Fruit fly (Drosophila melanogaster) whole organism, prepupa: ENCODE measurements around the gene CG31406.

Source experiments
- CG10669 ChIP-seq: fragments of 200-800 bp; sonication (Bioruptor generic); optimal IDR thresholded peaks from 3 replicates; lab custom pipeline; 2018; ENCODE audit warnings: missing biosample characterization, mild to moderate bottlenecking, missing genetic modification characterization, moderate library complexity
- CG11294 ChIP-seq: fragments of 200-800 bp; sonication (Bioruptor generic); IDR thresholded peaks from 2 replicates; pipeline ENCODE4 v1.3.6; 2022; ENCODE audit warnings: missing biosample characterization, missing genetic modification characterization
- CG15336 ChIP-seq: fragments of 200-800 bp; sonication (Bioruptor generic); IDR thresholded peaks from 2 replicates; pipeline ENCODE4 v1.3.6; 2022; ENCODE audit warnings: missing biosample characterization, missing genetic modification characterization
- CG1621 ChIP-seq: fragments of 200-800 bp; sonication (Bioruptor generic); optimal IDR thresholded peaks from 3 replicates; lab custom pipeline; 2018; ENCODE audit warnings: missing biosample characterization, mild to moderate bottlenecking, missing genetic modification characterization
- CG16779 ChIP-seq: fragments of 200-800 bp; sonication (Bioruptor generic); optimal IDR thresholded peaks from 3 replicates; lab custom pipeline; 2017; ENCODE audit warnings: missing biosample characterization, mild to moderate bottlenecking, missing genetic modification characterization
- CG31627 ChIP-seq: fragments of 200-800 bp; sonication (Bioruptor generic); optimal IDR thresholded peaks from 3 replicates; lab custom pipeline; 2016; ENCODE audit warnings: missing biosample characterization, missing genetic modification characterization
- CG34406 ChIP-seq: fragments of 200-800 bp; sonication (Bioruptor generic); optimal IDR thresholded peaks from 3 replicates; lab custom pipeline; 2016; ENCODE audit warnings: missing biosample characterization, missing genetic modification characterization
- CG3919 ChIP-seq: fragments of 200-800 bp; sonication (Bioruptor generic); optimal IDR thresholded peaks from 3 replicates; lab custom pipeline; 2016; ENCODE audit warnings: missing biosample characterization, missing genetic modification characterization
- CG6163 ChIP-seq: fragments of 200-800 bp; sonication (Bioruptor generic); IDR thresholded peaks from 3 replicates; pipeline ENCODE4 v1.3.6; 2022; ENCODE audit warnings: missing biosample characterization, missing genetic modification characterization
- CG6276 ChIP-seq: fragments of 200-800 bp; sonication (Bioruptor generic); optimal IDR thresholded peaks from 2 replicates; lab custom pipeline; 2017; ENCODE audit warnings: missing biosample characterization, mild to moderate bottlenecking, missing genetic modification characterization
- CG6808 ChIP-seq: fragments of 200-800 bp; sonication (Bioruptor generic); optimal IDR thresholded peaks from 3 replicates; lab custom pipeline; 2017; ENCODE audit warnings: missing biosample characterization, missing genetic modification characterization, mild to moderate bottlenecking, moderate library complexity, missing genetic modification reagents
- CG6854 ChIP-seq: fragments of 200-800 bp; sonication (Bioruptor generic); optimal IDR thresholded peaks from 2 replicates; lab custom pipeline; 2017; ENCODE audit warnings: missing biosample characterization, mild to moderate bottlenecking, missing genetic modification characterization
- CG8119 ChIP-seq: fragments of 200-800 bp; sonication (Bioruptor generic); IDR thresholded peaks from 3 replicates; pipeline ENCODE4 v1.3.6; 2022; ENCODE audit warnings: missing biosample characterization, missing genetic modification characterization
- CG8632 ChIP-seq: fragments of 200-800 bp; sonication (Bioruptor generic); optimal IDR thresholded peaks from 3 replicates; lab custom pipeline; 2016; ENCODE audit warnings: missing biosample characterization, missing genetic modification characterization
- Eip78C ChIP-seq: fragments of 200-800 bp; sonication (Bioruptor generic); peaks from one replicate; lab custom pipeline; 2016; ENCODE audit warnings: missing biosample characterization, missing genetic modification characterization
- Eip93F ChIP-seq: fragments of 200-800 bp; sonication (Bioruptor generic); optimal IDR thresholded peaks from 2 replicates; lab custom pipeline; 2016; ENCODE audit warnings: missing biosample characterization, mild to moderate bottlenecking, missing genetic modification characterization
- Ets96B ChIP-seq: fragments of 200-800 bp; optimal IDR thresholded peaks from 2 replicates; lab custom pipeline; 2019; ENCODE audit warnings: missing biosample characterization, mild to moderate bottlenecking, missing genetic modification characterization, moderate library complexity
- Gug ChIP-seq: fragments of 200-800 bp; sonication (Bioruptor generic); IDR thresholded peaks from 2 replicates; pipeline ENCODE4 v1.3.6; 2022; ENCODE audit warnings: missing biosample characterization, missing genetic modification characterization
- Lpt ChIP-seq: fragments of 200-800 bp; sonication (Bioruptor generic); optimal IDR thresholded peaks from 3 replicates; lab custom pipeline; 2016; ENCODE audit warnings: missing biosample characterization, missing genetic modification characterization
- OdsH ChIP-seq: fragments of 200-800 bp; sonication (Bioruptor generic); optimal IDR thresholded peaks from 3 replicates; lab custom pipeline; 2016; ENCODE audit warnings: missing biosample characterization, missing genetic modification characterization
- Sox102F ChIP-seq: fragments of 200-800 bp; sonication (Bioruptor generic); optimal IDR thresholded peaks from 2 replicates; lab custom pipeline; 2016; ENCODE audit warnings: missing biosample characterization, mild to moderate bottlenecking, missing genetic modification characterization
- Sox14 ChIP-seq: fragments of 200-800 bp; sonication (Bioruptor generic); optimal IDR thresholded peaks from 3 replicates; lab custom pipeline; 2016; ENCODE audit warnings: missing biosample characterization, missing genetic modification characterization
- achi ChIP-seq: fragments of 200-800 bp; sonication (Bioruptor generic); optimal IDR thresholded peaks from 3 replicates; lab custom pipeline; 2016; ENCODE audit warnings: missing biosample characterization, missing genetic modification characterization
- dsx ChIP-seq: fragments of 200-800 bp; optimal IDR thresholded peaks from 3 replicates; lab custom pipeline; 2019; ENCODE audit warnings: missing biosample characterization, mild to moderate bottlenecking, missing genetic modification characterization, moderate library complexity; ENCODE audit not compliant: poor library complexity, severe bottlenecking
- eg ChIP-seq: fragments of 200-800 bp; sonication (Bioruptor generic); IDR thresholded peaks from 3 replicates; pipeline ENCODE4 v1.3.6; 2022; ENCODE audit warnings: missing biosample characterization, missing genetic modification characterization
- esn ChIP-seq: fragments of 200-800 bp; sonication (Bioruptor generic); optimal IDR thresholded peaks from 2 replicates; lab custom pipeline; 2016; ENCODE audit warnings: missing biosample characterization, mild to moderate bottlenecking, missing genetic modification characterization, moderate library complexity
- lz ChIP-seq: fragments of 200-800 bp; sonication (Bioruptor generic); optimal IDR thresholded peaks from 3 replicates; lab custom pipeline; 2016; ENCODE audit warnings: missing biosample characterization, missing genetic modification characterization
- net ChIP-seq: fragments of 200-800 bp; sonication (Bioruptor generic); optimal IDR thresholded peaks from 3 replicates; lab custom pipeline; 2016; ENCODE audit warnings: missing biosample characterization, missing genetic modification characterization
- pdm3 ChIP-seq: fragments of 200-800 bp; sonication (Bioruptor generic); optimal IDR thresholded peaks from 3 replicates; lab custom pipeline; 2016; ENCODE audit warnings: missing biosample characterization, missing genetic modification characterization
- salr ChIP-seq, 2 experiments: fragments of 200-800 bp; sonication (Bioruptor generic); optimal IDR thresholded peaks; 3 replicates each; lab custom pipeline; 2016 to 2018; ENCODE audit warnings: missing biosample characterization in 2 of 2, missing genetic modification characterization in 2 of 2, mild to moderate bottlenecking in 1 of 2
- spab ChIP-seq: fragments of 200-800 bp; sonication (Bioruptor generic); optimal IDR thresholded peaks from 2 replicates; lab custom pipeline; 2017; ENCODE audit warnings: missing biosample characterization, mild to moderate bottlenecking, missing genetic modification characterization, missing genetic modification reagents
- ss ChIP-seq, 2 experiments: fragments of 200-800 bp; sonication (Bioruptor generic); optimal IDR thresholded peaks; 2 replicates in 1 of 2; 3 replicates in 1 of 2; lab custom pipeline; 2017 to 2018; ENCODE audit warnings: mild to moderate bottlenecking in 2 of 2, missing biosample characterization in 2 of 2, missing genetic modification characterization in 2 of 2, moderate library complexity in 1 of 2
- svp ChIP-seq: fragments of 200-800 bp; sonication (Bioruptor generic); peaks from one replicate; lab custom pipeline; 2016; ENCODE audit warnings: missing biosample characterization, missing genetic modification characterization
- vri ChIP-seq: fragments of 200-800 bp; sonication (Bioruptor generic); optimal IDR thresholded peaks from 3 replicates; lab custom pipeline; 2016; ENCODE audit warnings: missing biosample characterization, mild to moderate bottlenecking, missing genetic modification characterization

CG31406 gene

dm6 chr3R:10390914-10391377 lies 42.4 kb downstream of the CG31406 start (continued):
- TF ChIP-seq lz (GFP tag; lab: Kevin White, UChicago) (no peak), Sox102F (GFP tag; lab: Kevin White, UChicago) (peak; percentile 16), Lpt (GFP tag; lab: Kevin White, UChicago) (no peak), CG34406 (GFP tag; lab: Kevin White, UChicago) (no peak), net (peak; percentile 31), CG16779 (tag; lab: Kevin White, UChicago) (peak; percentile 19), CG1621 (tag; lab: Kevin White, UChicago) (no peak), vri (GFP tag; lab: Kevin White, UChicago) (peak; percentile 84), eg (no peak), OdsH (GFP tag; lab: Kevin White, UChicago) (peak; percentile 2), Ets96B (tag; lab: Kevin White, UChicago) (no peak), CG3919 (GFP tag; lab: Kevin White, UChicago) (peak; percentile 24), ss (GFP tag; optimal IDR thresholded peaks at IDR 0.05; lab: Kevin White, UChicago) (peak; percentile 53 to 59), CG6854 (peak; percentile 13), CG6276 (GFP tag; lab: Kevin White, UChicago) (no peak), Sox14 (GFP tag; lab: Kevin White, UChicago) (no peak), CG8119 (no peak), dsx (GFP tag; lab: Kevin White, UChicago) (no peak), CG6808 (peak; percentile 37), CG31627 (GFP tag; lab: Kevin White, UChicago) (no peak), svp (peak; percentile 85), Eip93F (GFP tag; lab: Kevin White, UChicago) (peak; percentile 54), CG8632 (GFP tag; lab: Kevin White, UChicago) (peak; percentile 8), achi (GFP tag; lab: Kevin White, UChicago) (peak; percentile 10), pdm3 (GFP tag; lab: Kevin White, UChicago) (no peak), Gug (GFP tag; lab: Robert Waterston, UW) (no peak), CG6163 (GFP tag; lab: Robert Waterston, UW) (no peak), CG11294 (GFP tag; lab: Robert Waterston, UW) (no peak), spab (GFP tag; lab: Kevin White, UChicago) (peak; percentile 13), salr (GFP tag; optimal IDR thresholded peaks at IDR 0.05; lab: Kevin White, UChicago) (no peak)

DNA sequence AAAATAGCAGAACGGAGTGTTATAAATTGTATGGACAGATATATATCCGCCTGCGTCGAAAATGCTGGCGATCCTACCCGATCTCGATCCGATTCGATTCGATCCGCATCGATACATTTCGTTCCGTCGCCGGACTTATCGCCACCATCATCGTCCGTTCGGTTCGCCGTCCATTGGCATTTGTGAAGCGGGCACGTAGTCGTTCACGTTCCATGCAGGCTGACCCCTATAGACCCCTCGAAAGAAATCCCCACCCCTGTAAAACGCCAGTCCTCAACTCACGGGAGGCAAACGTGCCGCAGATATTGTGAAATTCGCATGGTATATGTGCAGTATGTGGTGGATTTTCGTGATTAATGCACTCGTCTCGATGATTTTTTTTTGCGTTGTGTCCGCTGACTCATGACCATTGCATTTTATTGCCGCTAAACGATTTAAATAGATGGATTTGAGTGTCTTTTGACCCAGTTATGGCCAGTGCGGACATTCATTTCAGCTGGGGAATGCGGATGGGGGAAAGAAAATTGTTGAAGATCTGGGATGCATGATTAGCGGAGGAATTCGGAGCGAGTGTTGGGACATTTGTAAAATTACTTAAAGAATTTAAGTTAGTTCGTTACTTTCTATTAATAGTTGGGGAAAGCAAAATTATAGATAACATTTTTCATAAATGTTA lies 43.4 kb downstream of the CG31406 start:
- TF ChIP-seq CG8632 (GFP tag; lab: Kevin White, UChicago) = no peak
- TF ChIP-seq CG3919 (GFP tag; lab: Kevin White, UChicago) = no peak
- no peak for TF ChIP-seq CG6163 (GFP tag; lab: Robert Waterston, UW)
- no peak for TF ChIP-seq CG10669 (GFP tag; lab: Kevin White, UChicago)
- no peak for TF ChIP-seq lz (GFP tag; lab: Kevin White, UChicago)
- no peak for TF ChIP-seq OdsH (GFP tag; lab: Kevin White, UChicago)
- TF ChIP-seq svp = peak; percentile 99
- TF ChIP-seq vri (GFP tag; lab: Kevin White, UChicago) = peak; percentile 56
- TF ChIP-seq CG1621 (tag; lab: Kevin White, UChicago) = peak; percentile 45
- TF ChIP-seq eg = 0 out of 3 replicates have a peak, but pooled peaks have one; percentile 20

DNA sequence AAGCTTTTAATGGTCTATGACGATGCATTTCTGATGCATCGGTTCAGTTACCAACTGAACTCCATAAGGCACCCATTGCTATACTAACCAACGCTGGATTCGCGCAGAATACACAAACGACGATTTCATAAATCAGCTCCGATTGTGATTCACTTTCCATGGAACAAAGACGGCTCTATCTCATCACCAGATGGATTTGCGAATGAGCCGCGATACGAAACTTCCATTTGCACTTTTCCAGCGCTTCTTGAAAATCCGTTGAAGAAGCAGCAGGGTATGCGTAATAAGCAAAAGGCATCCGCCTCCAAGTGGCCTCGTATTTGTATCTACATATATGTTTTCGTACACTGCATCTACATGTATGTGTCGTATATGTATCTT lies 44.0 kb downstream of the CG31406 start:
- peak; percentile 2 for TF ChIP-seq vri (GFP tag; lab: Kevin White, UChicago)
- TF ChIP-seq Eip78C (GFP tag; lab: Kevin White, UChicago) = peak; percentile 65
- TF ChIP-seq achi (GFP tag; lab: Kevin White, UChicago) = no peak
- peak; percentile 10 for TF ChIP-seq dsx (GFP tag; lab: Kevin White, UChicago)
- TF ChIP-seq esn (GFP tag; lab: Kevin White, UChicago) = no peak
- no peak for TF ChIP-seq CG15336 (GFP tag; lab: Robert Waterston, UW)
- peak; percentile 61 for TF ChIP-seq Sox14 (GFP tag; lab: Kevin White, UChicago)
